Fruit fly (Drosophila melanogaster) whole organism, embryonic: ENCODE data around the gene CG33293.

Experiments
- Ada2b ChIP-seq: fragments of 200-800 bp; sonication (Bioruptor generic); IDR thresholded peaks from 2 replicates; pipeline ENCODE4 v1.3.6; 2022; ENCODE audit warnings: missing biosample characterization, missing genetic modification characterization
- CG1024 ChIP-seq: fragments of 200-800 bp; sonication (Bioruptor generic); IDR thresholded peaks from 2 replicates; pipeline ENCODE4 v1.3.6; 2022; ENCODE audit warnings: missing biosample characterization, missing genetic modification characterization
- CG12942 ChIP-seq: fragments of 200-800 bp; sonication (Bioruptor generic); optimal IDR thresholded peaks from 3 replicates; lab custom pipeline; 2016; ENCODE audit warnings: missing biosample characterization, missing genetic modification characterization
- CG13296 ChIP-seq: fragments of 200-800 bp; sonication (Bioruptor generic); optimal IDR thresholded peaks from 3 replicates; lab custom pipeline; 2018; ENCODE audit warnings: missing biosample characterization, mild to moderate bottlenecking, missing genetic modification characterization
- CG13894 ChIP-seq: fragments of 200-800 bp; sonication (Bioruptor generic); optimal IDR thresholded peaks from 3 replicates; lab custom pipeline; 2018; ENCODE audit warnings: missing biosample characterization, mild to moderate bottlenecking, missing genetic modification characterization, moderate library complexity
- CG14965 ChIP-seq: fragments of 200-800 bp; sonication (Bioruptor generic); optimal IDR thresholded peaks from 2 replicates; lab custom pipeline; 2016; ENCODE audit warnings: missing biosample characterization, missing genetic modification characterization, borderline replicate concordance
- CG1529 ChIP-seq: fragments of 200-800 bp; sonication (Bioruptor generic); optimal IDR thresholded peaks from 3 replicates; lab custom pipeline; 2018; ENCODE audit warnings: missing biosample characterization, missing genetic modification characterization
- CG15479 ChIP-seq: fragments of 200-800 bp; sonication (Bioruptor generic); optimal IDR thresholded peaks from 3 replicates; lab custom pipeline; 2019; ENCODE audit warnings: missing biosample characterization, mild to moderate bottlenecking, missing genetic modification characterization, moderate library complexity
- CG17361 ChIP-seq: fragments of 200-800 bp; sonication (Bioruptor generic); IDR thresholded peaks from 3 replicates; pipeline ENCODE4 v1.3.6; 2022; ENCODE audit warnings: missing biosample characterization, missing genetic modification characterization
- CG31224 ChIP-seq: fragments of 200-800 bp; sonication (Bioruptor generic); IDR thresholded peaks from 2 replicates; pipeline ENCODE4 v1.3.6; 2022; ENCODE audit warnings: missing biosample characterization, missing genetic modification characterization
- CG32767 ChIP-seq: fragments of 200-800 bp; sonication (Bioruptor generic); IDR thresholded peaks from 2 replicates; pipeline ENCODE4 v1.3.6; 2022; ENCODE audit warnings: missing biosample characterization, missing genetic modification characterization
- CG34224 ChIP-seq: fragments of 200-800 bp; sonication (Bioruptor generic); IDR thresholded peaks from 3 replicates; pipeline ENCODE4 v1.3.6; 2022; ENCODE audit warnings: missing biosample characterization, missing genetic modification characterization; ENCODE audit not compliant: partially characterized antibody
- CG4360 ChIP-seq: fragments of 200-800 bp; sonication (Bioruptor generic); IDR thresholded peaks from 2 replicates; pipeline ENCODE4 v1.3.6; 2022; ENCODE audit warnings: missing biosample characterization, missing genetic modification characterization
- CG4617 ChIP-seq: fragments of 200-800 bp; sonication (Bioruptor generic); optimal IDR thresholded peaks from 3 replicates; lab custom pipeline; 2016; ENCODE audit warnings: missing biosample characterization, missing genetic modification characterization, borderline replicate concordance
- CG6272 ChIP-seq: fragments of 200-800 bp; sonication (Bioruptor generic); IDR thresholded peaks from 2 replicates; pipeline ENCODE4 v1.3.6; 2022; ENCODE audit warnings: missing biosample characterization, missing genetic modification characterization
- CG8944 ChIP-seq: fragments of 200-800 bp; sonication (Bioruptor generic); optimal IDR thresholded peaks from 3 replicates; lab custom pipeline; 2016; ENCODE audit warnings: missing biosample characterization, missing genetic modification characterization
- CoRest ChIP-seq: fragments of 200-800 bp; sonication (Bioruptor generic); optimal IDR thresholded peaks from 3 replicates; lab custom pipeline; 2018; ENCODE audit warnings: missing biosample characterization, mild to moderate bottlenecking, missing genetic modification characterization, moderate library complexity
- D ChIP-seq, 2 experiments: fragments of 200-800 bp in 1 of 2; fragments of >200 bp in 1 of 2; sonication (Bioruptor generic) in 1 of 2; optimal IDR thresholded peaks; 2 replicates in 1 of 2; 3 replicates in 1 of 2; lab custom pipeline; 2017; ENCODE audit warnings: mild to moderate bottlenecking in 1 of 2, missing biosample characterization in 1 of 2, missing genetic modification characterization in 1 of 2, missing genetic modification reagents in 1 of 2
- Elba2 ChIP-seq: fragments of 200-800 bp; sonication (Bioruptor generic); optimal IDR thresholded peaks from 3 replicates; lab custom pipeline; 2016; ENCODE audit warnings: missing biosample characterization, missing genetic modification characterization
- Ets65A ChIP-seq: fragments of 200-800 bp; sonication (Bioruptor generic); peaks from one replicate; lab custom pipeline; 2016; ENCODE audit warnings: missing biosample characterization, missing genetic modification characterization
- Gsc ChIP-seq: fragments of 200-800 bp; sonication (Bioruptor generic); IDR thresholded peaks from 2 replicates; pipeline ENCODE4 v1.3.6; 2022; ENCODE audit warnings: missing biosample characterization, missing genetic modification characterization
- H15 ChIP-seq: fragments of 200-800 bp; sonication (Bioruptor generic); IDR thresholded peaks from 3 replicates; pipeline ENCODE4 v1.3.6; 2022; ENCODE audit warnings: missing biosample characterization, missing genetic modification characterization
- Hand ChIP-seq: fragments of 200-800 bp; sonication (Bioruptor generic); optimal IDR thresholded peaks from 2 replicates; lab custom pipeline; 2017; ENCODE audit warnings: mild to moderate bottlenecking, missing biosample characterization, missing genetic modification reagents, missing genetic modification characterization
- MESR4 ChIP-seq: fragments of 200-800 bp; sonication (Bioruptor generic); optimal IDR thresholded peaks from 2 replicates; lab custom pipeline; 2018; ENCODE audit warnings: missing biosample characterization, mild to moderate bottlenecking, missing genetic modification characterization, moderate library complexity
- Optix ChIP-seq: fragments of 200-800 bp; sonication (Bioruptor generic); IDR thresholded peaks from 3 replicates; pipeline ENCODE4 v1.3.6; 2022; ENCODE audit warnings: missing biosample characterization, missing genetic modification characterization
- Rx ChIP-seq: fragments of 200-800 bp; sonication (Bioruptor generic); IDR thresholded peaks from 2 replicates; pipeline ENCODE4 v1.3.6; 2022; ENCODE audit warnings: missing biosample characterization, missing genetic modification characterization
- Stat92E ChIP-seq, 3 experiments: fragments of >200 bp in 2 of 3; fragments of 200-800 bp in 1 of 3; sonication (Bioruptor generic) in 1 of 3; optimal IDR thresholded peaks; 2 replicates each; lab custom pipeline; 2017 to 2019; ENCODE audit warnings: missing biosample characterization in 3 of 3, missing genetic modification characterization in 3 of 3, mild to moderate bottlenecking in 1 of 3, moderate library complexity in 1 of 3
- Trl ChIP-seq, 3 experiments: fragments of >200 bp in 2 of 3; fragments of 200-800 bp in 1 of 3; sonication (Bioruptor generic) in 1 of 3; optimal IDR thresholded peaks; 2 replicates in 1 of 3; 3 replicates in 2 of 3; lab custom pipeline; 2016 to 2017; ENCODE audit warnings: missing biosample characterization in 1 of 3, missing genetic modification characterization in 1 of 3
- ap ChIP-seq: fragments of 200-800 bp; sonication (Bioruptor generic); IDR thresholded peaks from 2 replicates; pipeline ENCODE4 v1.3.6; 2022; ENCODE audit warnings: missing biosample characterization, missing genetic modification characterization
- cg ChIP-seq: fragments of 200-800 bp; sonication (Bioruptor generic); optimal IDR thresholded peaks from 3 replicates; lab custom pipeline; 2019; ENCODE audit warnings: missing biosample characterization, mild to moderate bottlenecking, missing genetic modification characterization, moderate library complexity
- chinmo ChIP-seq: fragments of 200-800 bp; sonication (Bioruptor generic); IDR thresholded peaks from 4 replicates; pipeline ENCODE4 v1.3.6; 2022; ENCODE audit warnings: missing biosample characterization, missing genetic modification characterization; ENCODE audit not compliant: partially characterized antibody
- cwo ChIP-seq: fragments of 200-800 bp; sonication (Bioruptor generic); optimal IDR thresholded peaks from 3 replicates; lab custom pipeline; 2017; ENCODE audit warnings: missing biosample characterization, missing genetic modification characterization, mild to moderate bottlenecking, moderate library complexity, missing genetic modification reagents
- dmrt11E ChIP-seq: fragments of 200-800 bp; sonication (Bioruptor generic); optimal IDR thresholded peaks from 3 replicates; lab custom pipeline; 2018; ENCODE audit warnings: missing biosample characterization, mild to moderate bottlenecking, missing genetic modification characterization, moderate library complexity
- grn ChIP-seq: fragments of 200-800 bp; sonication (Bioruptor generic); optimal IDR thresholded peaks from 3 replicates; lab custom pipeline; 2017; ENCODE audit warnings: missing biosample characterization, missing genetic modification characterization
- kay ChIP-seq: fragments of 200-800 bp; sonication (Bioruptor generic); optimal IDR thresholded peaks from 2 replicates; lab custom pipeline; 2016; ENCODE audit warnings: missing biosample characterization, missing genetic modification characterization
- nmo ChIP-seq: fragments of 200-800 bp; sonication (Bioruptor generic); optimal IDR thresholded peaks from 2 replicates; lab custom pipeline; 2018; ENCODE audit warnings: missing biosample characterization, mild to moderate bottlenecking, missing genetic modification characterization, moderate library complexity
- pnt ChIP-seq: fragments of 200-800 bp; sonication (Bioruptor generic); optimal IDR thresholded peaks from 3 replicates; lab custom pipeline; 2016; ENCODE audit warnings: missing biosample characterization, missing genetic modification characterization
- schlank ChIP-seq: fragments of 200-800 bp; sonication (Bioruptor generic); optimal IDR thresholded peaks from 2 replicates; lab custom pipeline; 2018; ENCODE audit warnings: missing biosample characterization, mild to moderate bottlenecking, missing genetic modification characterization
- so ChIP-seq: fragments of 200-800 bp; sonication (Bioruptor generic); IDR thresholded peaks from 3 replicates; pipeline ENCODE4 v1.3.6; 2022; ENCODE audit warnings: missing biosample characterization, missing genetic modification characterization
- sr ChIP-seq: fragments of 200-800 bp; sonication (Bioruptor generic); IDR thresholded peaks from 3 replicates; pipeline ENCODE4 v1.3.6; 2022; ENCODE audit warnings: missing biosample characterization, missing genetic modification characterization
- tgo ChIP-seq: fragments of 200-800 bp; sonication (Bioruptor generic); IDR thresholded peaks from 3 replicates; pipeline ENCODE4 v1.3.6; 2022; ENCODE audit warnings: missing biosample characterization, missing genetic modification characterization
- tna ChIP-seq: fragments of 200-800 bp; sonication (Bioruptor generic); IDR thresholded peaks from 2 replicates; pipeline ENCODE4 v1.3.6; 2022; ENCODE audit warnings: missing biosample characterization, missing genetic modification characterization; ENCODE audit not compliant: partially characterized antibody

The CG33293 gene

dm6 chr3R:5232197-5232607 lies 8.3 kb downstream of the CG33293 start, which contains the start of the genes Kat60 and Mms19 (continued):
- TF ChIP-seq D (optimal IDR thresholded peaks at IDR 0.05; lab: Kevin White, UChicago): no peak
- no peak for TF ChIP-seq D (GFP tag; optimal IDR thresholded peaks at IDR 0.05; lab: Kevin White, UChicago)
- TF ChIP-seq CG17361 (GFP tag; lab: Robert Waterston, UW): no peak; the same call in 1 of the 3 replicates
- TF ChIP-seq Rx (GFP tag; lab: Robert Waterston, UW): 0 out of 2 replicates have a peak, but pooled peaks have one; percentile 30
- TF ChIP-seq dmrt11E (tag; lab: Kevin White, UChicago): peak; percentile 62
- TF ChIP-seq CG6272 (GFP tag; lab: Robert Waterston, UW): peak; percentile 70
- TF ChIP-seq cwo: no peak
- peak; percentile 39; the same call in 1 of the 2 replicates for TF ChIP-seq Ada2b (GFP tag; lab: Robert Waterston, UW)
- no peak for TF ChIP-seq Trl (optimal IDR thresholded peaks at IDR 0.05; lab: Kevin White, UChicago)
- TF ChIP-seq Trl (GFP tag; optimal IDR thresholded peaks at IDR 0.05; lab: Kevin White, UChicago): peak; percentile 66
- TF ChIP-seq Gsc (GFP tag; lab: Robert Waterston, UW): no peak
- TF ChIP-seq Stat92E (GFP tag; optimal IDR thresholded peaks at IDR 0.05; lab: Kevin White, UChicago): peak in 1 of 3 experiments; percentile 68
- TF ChIP-seq CG14965: no peak
- peak; percentile 30 for TF ChIP-seq CG8944 (GFP tag; lab: Kevin White, UChicago)
- peak; percentile 60 for TF ChIP-seq pnt
- TF ChIP-seq ap: no peak
- TF ChIP-seq CG1024 (GFP tag; lab: Robert Waterston, UW): 0 out of 2 replicates have a peak, but pooled peaks have one; percentile 3
- TF ChIP-seq CG34224: peak; percentile 88
- peak; percentile 88 for TF ChIP-seq nmo (GFP tag; lab: Kevin White, UChicago)
- TF ChIP-seq schlank (tag; lab: Kevin White, UChicago): peak; percentile 6
- peak; percentile 55; the same call in 1 of the 3 replicates for TF ChIP-seq H15 (GFP tag; lab: Robert Waterston, UW)
- peak; percentile 54 for TF ChIP-seq CG15479
- no peak for TF ChIP-seq grn
- peak; percentile 98 for TF ChIP-seq Ets65A (GFP tag; lab: Kevin White, UChicago)
- peak; percentile 46; the same call in 1 of the 2 replicates for TF ChIP-seq CG32767 (GFP tag; lab: Robert Waterston, UW)
- TF ChIP-seq tgo: peak; percentile 71
- TF ChIP-seq kay (GFP tag; lab: Kevin White, UChicago): peak; percentile 58

- TF ChIP-seq sr (GFP tag; lab: Robert Waterston, UW) (peak; percentile 31; the same call in 1 of the 3 replicates), CG4617 (GFP tag; lab: Kevin White, UChicago) (peak; percentile 49), cg (GFP tag; lab: Kevin White, UChicago) (peak; percentile 78), CoRest (tag; lab: Kevin White, UChicago) (no peak), Elba2 (peak; percentile 17), CG31224 (GFP tag; lab: Robert Waterston, UW) (peak; percentile 71), MESR4 (GFP tag; lab: Kevin White, UChicago) (peak; percentile 84), CG12942 (no peak), tna (0 out of 2 replicates have a peak, but pooled peaks have one; percentile 10), so (GFP tag; lab: Robert Waterston, UW) (peak; percentile 21; the same call in 1 of the 3 replicates), CG1529 (peak; percentile 7), chinmo (GFP tag; lab: Robert Waterston, UW) (0 out of 4 replicates have a peak, but pooled peaks have one; percentile 8), CG13296 (GFP tag; lab: Kevin White, UChicago) (peak; percentile 19), CG4360 (GFP tag; lab: Robert Waterston, UW) (peak; percentile 93), Optix (GFP tag; lab: Robert Waterston, UW) (no peak), Hand (GFP tag; lab: Kevin White, UChicago) (peak; percentile 20), CG13894 (tag; lab: Kevin White, UChicago) (no peak)
- TF ChIP-seq, all 482 proteins: peak for 13
Measured at dm6 chr3R:5231383-5232196, 8.9 kb downstream of the CG33293 start.
